Fruit fly (Drosophila melanogaster) Kc167 (cell line): ENCODE data around the gene nop5.

Experiments
- Myc ChIP-seq: fragments of >200 bp; optimal IDR thresholded peaks from 2 replicates; lab custom pipeline; 2017; ENCODE audit warnings: missing external identifiers
- Sin3A ChIP-seq: fragments of >200 bp; optimal IDR thresholded peaks from 2 replicates; lab custom pipeline; 2018; ENCODE audit warnings: missing external identifiers
- h ChIP-seq: fragments of >200 bp; optimal IDR thresholded peaks from 3 replicates; lab custom pipeline; 2018; ENCODE audit warnings: missing external identifiers
- insv ChIP-seq: fragments of >200 bp; optimal IDR thresholded peaks from 3 replicates; lab custom pipeline; 2018; ENCODE audit warnings: missing external identifiers
- psq ChIP-seq: fragments of >200 bp; optimal IDR thresholded peaks from 2 replicates; lab custom pipeline; 2017; ENCODE audit warnings: missing external identifiers
- ttk ChIP-seq: sonication (Bioruptor generic); optimal IDR thresholded peaks from 2 replicates; lab custom pipeline; 2017; ENCODE audit warnings: missing external identifiers

DNA sequence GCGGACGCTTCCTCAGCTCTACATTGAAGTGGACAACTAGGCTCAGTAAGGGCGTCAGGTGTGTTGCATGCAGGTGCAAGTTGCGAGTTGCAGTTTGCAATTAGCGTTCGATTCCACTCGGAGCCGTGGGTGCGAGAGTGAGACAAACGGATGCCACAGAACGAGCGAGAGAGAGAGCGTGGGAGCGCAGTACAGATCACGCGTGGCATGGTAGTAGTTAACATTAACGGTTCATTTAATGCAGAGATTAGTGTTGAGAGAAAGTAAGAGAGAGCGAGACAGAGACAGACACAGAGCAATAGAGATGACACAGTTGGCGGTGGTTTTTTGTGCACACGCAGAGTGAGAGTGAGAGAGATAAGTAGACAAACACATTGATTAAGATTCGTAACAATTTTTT, 21.2 kb upstream of the nop5 start:
- TF ChIP-seq Myc (lab: Kevin White, UChicago), result no peak
- TF ChIP-seq psq (lab: Kevin White, UChicago), result no peak
- TF ChIP-seq h (lab: Kevin White, UChicago), result no peak
- TF ChIP-seq insv (lab: Kevin White, UChicago), result no peak
- TF ChIP-seq Sin3A (lab: Kevin White, UChicago), result no peak
- TF ChIP-seq ttk (lab: Kevin White, UChicago), result no peak
